Worm (Caenorhabditis elegans): Measurements from ENCODE around the gene C36C5.15.

DNA sequence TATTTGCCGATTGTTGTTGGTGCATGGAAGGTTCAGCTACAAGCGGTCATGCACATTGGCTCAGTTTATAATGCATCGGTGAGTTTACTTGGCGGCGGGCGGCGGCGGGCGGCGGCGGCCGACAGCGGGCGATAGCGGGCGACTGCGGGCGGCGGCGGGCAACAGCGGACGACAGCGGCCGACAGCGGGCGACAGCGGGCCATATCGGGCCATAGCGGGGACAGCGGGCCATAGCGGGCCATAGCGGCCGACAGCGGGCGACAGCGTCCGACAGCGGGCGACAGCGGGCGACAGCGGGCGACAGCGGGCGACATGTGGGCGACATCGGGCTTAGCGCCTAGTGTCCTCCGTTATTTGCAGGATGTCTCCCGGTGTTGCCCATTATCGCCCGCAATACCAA is 36.4 kb downstream of the C36C5.15 start:
- no peak for TF ChIP-seq W03F9.2 (tag; optimal IDR thresholded peaks at IDR 0.05)
- no peak for TF ChIP-seq him-1 (tag; optimal IDR thresholded peaks at IDR 0.05)

Data from whole organism, L4/young adult.